Worm (Caenorhabditis elegans) whole organism, L1 larva: Measurements from ENCODE around the gene plp-2.
A peak's percentile ranks its signal among the peaks of the same experiment; 100 is the strongest.

Source experiments
- C16A3.4 ChIP-seq: fragments of 150-350 bp; optimal IDR thresholded peaks from 2 replicates; lab custom pipeline; 2014; ENCODE audit warnings: missing biosample characterization, missing genetic modification characterization
- C34B4.2 ChIP-seq: sonication (generic microtip); optimal IDR thresholded peaks from 2 replicates; lab custom pipeline; 2017; ENCODE audit warnings: mild to moderate bottlenecking, missing genetic modification characterization, missing compliant biosample characterization
- F16B12.6 ChIP-seq: fragments of 150-350 bp; optimal IDR thresholded peaks from 2 replicates; lab custom pipeline; 2014; ENCODE audit warnings: missing biosample characterization, missing genetic modification characterization
- aha-1 ChIP-seq: fragments of 150-350 bp; optimal IDR thresholded peaks from 2 replicates; lab custom pipeline; 2014; ENCODE audit warnings: missing biosample characterization, missing genetic modification characterization
- aly-2 ChIP-seq: fragments of 150-350 bp; optimal IDR thresholded peaks from 2 replicates; lab custom pipeline; 2014; ENCODE audit warnings: missing biosample characterization, missing genetic modification characterization
- blmp-1 ChIP-seq: fragments of 150-350 bp; optimal IDR thresholded peaks from 2 replicates; lab custom pipeline; 2014; ENCODE audit warnings: missing biosample characterization, missing genetic modification characterization
- ceh-82 ChIP-seq, 3 experiments: fragments of 150-350 bp in 1 of 3; sonication (generic microtip) in 2 of 3; optimal IDR thresholded peaks; 2 replicates each; lab custom pipeline; 2014 to 2017; ENCODE audit warnings: missing biosample characterization in 3 of 3, missing genetic modification characterization in 3 of 3
- ceh-88 ChIP-seq: fragments of 200-800 bp; sonication (Bioruptor generic); IDR thresholded peaks from 2 replicates; pipeline ENCODE4 v1.3.6; 2022; ENCODE audit warnings: missing genetic modification characterization, missing compliant biosample characterization
- ceh-90 ChIP-seq: sonication (generic microtip); optimal IDR thresholded peaks from 2 replicates; lab custom pipeline; 2016; ENCODE audit warnings: missing genetic modification characterization, missing compliant biosample characterization
- dsc-1 ChIP-seq: sonication (generic microtip); optimal IDR thresholded peaks from 2 replicates; lab custom pipeline; 2016; ENCODE audit warnings: mild to moderate bottlenecking, missing genetic modification characterization, missing compliant biosample characterization
- efl-1 ChIP-seq, 4 experiments: fragments of 150-350 bp; optimal IDR thresholded peaks in 3 of 4; peaks in 1 of 4; 1 replicate in 1 of 4; 2 replicates in 3 of 4; lab custom pipeline; 2014; ENCODE audit warnings: missing biosample characterization in 2 of 4, missing genetic modification characterization in 2 of 4, missing genetic modification reagents in 2 of 4
- efl-3 ChIP-seq: fragments of 200-800 bp; sonication (Bioruptor generic); optimal IDR thresholded peaks from 2 replicates; lab custom pipeline; 2018; ENCODE audit warnings: mild to moderate bottlenecking, missing genetic modification characterization, missing compliant biosample characterization
- elt-2 ChIP-seq: sonication (generic microtip); optimal IDR thresholded peaks from 2 replicates; lab custom pipeline; 2016; ENCODE audit warnings: missing genetic modification characterization, mild to moderate bottlenecking, inconsistent platforms, missing compliant biosample characterization, missing genetic modification reagents
- elt-3 ChIP-seq, 6 experiments: fragments of 150-350 bp in 1 of 6; sonication (generic microtip); optimal IDR thresholded peaks; 2 replicates each; lab custom pipeline; 2017 to 2018; ENCODE audit warnings: missing biosample characterization in 6 of 6, missing genetic modification characterization in 6 of 6, inconsistent platforms in 1 of 6
- fkh-10 ChIP-seq: sonication (generic microtip); optimal IDR thresholded peaks from 2 replicates; lab custom pipeline; 2017; ENCODE audit warnings: missing biosample characterization, missing genetic modification reagents, missing genetic modification characterization
- fkh-4 ChIP-seq: sonication (generic microtip); optimal IDR thresholded peaks from 2 replicates; lab custom pipeline; 2016; ENCODE audit warnings: missing compliant biosample characterization, missing genetic modification characterization, borderline replicate concordance
- fos-1 ChIP-seq: fragments of 150-350 bp; optimal IDR thresholded peaks from 2 replicates; lab custom pipeline; 2014; ENCODE audit warnings: missing biosample characterization, missing genetic modification characterization
- hlh-17 ChIP-seq: fragments of 200-800 bp; sonication (Bioruptor generic); optimal IDR thresholded peaks from 2 replicates; lab custom pipeline; 2018; ENCODE audit warnings: missing genetic modification characterization, mild to moderate bottlenecking, missing compliant biosample characterization, moderate library complexity, borderline replicate concordance
- hpl-2 ChIP-seq: fragments of 150-350 bp; optimal IDR thresholded peaks from 2 replicates; lab custom pipeline; 2014; ENCODE audit warnings: missing biosample characterization, missing genetic modification reagents, missing genetic modification characterization
- irx-1 ChIP-seq: sonication (generic microtip); optimal IDR thresholded peaks from 2 replicates; lab custom pipeline; 2016; ENCODE audit warnings: missing genetic modification characterization, missing compliant biosample characterization
- isw-1 ChIP-seq: fragments of 200-800 bp; sonication (Bioruptor generic); IDR thresholded peaks from 2 replicates; pipeline ENCODE4 v1.3.6; 2022; ENCODE audit warnings: missing genetic modification characterization, missing compliant biosample characterization
- jun-1 ChIP-seq: fragments of 150-350 bp; optimal IDR thresholded peaks from 2 replicates; lab custom pipeline; 2014; ENCODE audit warnings: missing biosample characterization, missing genetic modification reagents, missing genetic modification characterization
- lin-13 ChIP-seq: fragments of 150-350 bp; optimal IDR thresholded peaks from 2 replicates; lab custom pipeline; 2014; ENCODE audit warnings: missing biosample characterization, missing genetic modification reagents, missing genetic modification characterization
- lin-14 ChIP-seq: fragments of 200-800 bp; sonication (Bioruptor generic); optimal IDR thresholded peaks from 2 replicates; lab custom pipeline; 2018; ENCODE audit warnings: mild to moderate bottlenecking, missing genetic modification characterization, moderate library complexity, missing compliant biosample characterization
- lin-39 ChIP-seq: fragments of 150-350 bp; optimal IDR thresholded peaks from 2 replicates; lab custom pipeline; 2014; ENCODE audit warnings: missing biosample characterization, missing genetic modification reagents, missing genetic modification characterization
- lsy-2 ChIP-seq, 2 experiments: fragments of 150-350 bp; optimal IDR thresholded peaks; 2 replicates each; lab custom pipeline; 2014; ENCODE audit warnings: missing biosample characterization in 2 of 2, missing genetic modification characterization in 2 of 2
- mab-9 ChIP-seq: fragments of 200-800 bp; sonication (Bioruptor generic); IDR thresholded peaks from 2 replicates; pipeline ENCODE4 v1.3.6; 2022; ENCODE audit warnings: missing genetic modification reagents, missing genetic modification characterization, missing compliant biosample characterization
- mdl-1 ChIP-seq, 2 experiments: fragments of 150-350 bp; optimal IDR thresholded peaks; 2 replicates each; lab custom pipeline; 2014 to 2017; ENCODE audit warnings: missing biosample characterization in 2 of 2, missing genetic modification characterization in 2 of 2, inconsistent platforms in 1 of 2
- mef-2 ChIP-seq: fragments of 150-350 bp; optimal IDR thresholded peaks from 2 replicates; lab custom pipeline; 2014; ENCODE audit warnings: missing biosample characterization, missing genetic modification characterization
- nhr-11 ChIP-seq: fragments of 150-350 bp; optimal IDR thresholded peaks from 2 replicates; lab custom pipeline; 2014; ENCODE audit warnings: missing biosample characterization, missing genetic modification characterization
- nhr-71 ChIP-seq: sonication (generic microtip); optimal IDR thresholded peaks from 2 replicates; lab custom pipeline; 2016; ENCODE audit warnings: mild to moderate bottlenecking, missing genetic modification characterization, moderate library complexity, missing compliant biosample characterization
- nhr-85 ChIP-seq: sonication (generic microtip); peaks from one replicate; lab custom pipeline; 2016; ENCODE audit warnings: missing genetic modification characterization, inconsistent platforms, missing compliant biosample characterization
- nhr-90 ChIP-seq: sonication (generic microtip); optimal IDR thresholded peaks from 2 replicates; lab custom pipeline; 2016; ENCODE audit warnings: mild to moderate bottlenecking, missing genetic modification characterization, missing compliant biosample characterization; ENCODE audit not compliant: poor library complexity
- pag-3 ChIP-seq: sonication (generic microtip); optimal IDR thresholded peaks from 2 replicates; lab custom pipeline; 2017; ENCODE audit warnings: missing genetic modification characterization, mild to moderate bottlenecking, missing compliant biosample characterization, antibody characterized with exemption, borderline replicate concordance; ENCODE audit not compliant: insufficient read depth
- pax-3 ChIP-seq: fragments of 200-800 bp; sonication (Bioruptor generic); optimal IDR thresholded peaks from 2 replicates; lab custom pipeline; 2018; ENCODE audit warnings: mild to moderate bottlenecking, missing genetic modification characterization, moderate library complexity, missing compliant biosample characterization
- pqm-1 ChIP-seq: sonication (generic microtip); optimal IDR thresholded peaks from 3 replicates; lab custom pipeline; 2017; ENCODE audit warnings: missing biosample characterization, missing genetic modification characterization
- rnt-1 ChIP-seq: sonication (generic microtip); optimal IDR thresholded peaks from 2 replicates; lab custom pipeline; 2016; ENCODE audit warnings: mild to moderate bottlenecking, missing genetic modification characterization, moderate library complexity, missing compliant biosample characterization
- skn-1 ChIP-seq: fragments of 150-350 bp; optimal IDR thresholded peaks from 2 replicates; lab custom pipeline; 2014; ENCODE audit warnings: missing biosample characterization, missing genetic modification characterization
- snpc-4 ChIP-seq: fragments of 150-350 bp; optimal IDR thresholded peaks from 2 replicates; lab custom pipeline; 2014; ENCODE audit warnings: missing biosample characterization, missing genetic modification characterization
- sptf-1 ChIP-seq: fragments of 150-350 bp; optimal IDR thresholded peaks from 2 replicates; lab custom pipeline; 2014; ENCODE audit warnings: missing biosample characterization, missing genetic modification characterization
- swsn-7 ChIP-seq: sonication (generic microtip); optimal IDR thresholded peaks from 2 replicates; lab custom pipeline; 2016; ENCODE audit warnings: missing genetic modification characterization, missing compliant biosample characterization
- tbx-2 ChIP-seq: sonication (generic microtip); optimal IDR thresholded peaks from 2 replicates; lab custom pipeline; 2016; ENCODE audit warnings: missing genetic modification characterization, missing compliant biosample characterization
- unc-130 ChIP-seq: fragments of 150-350 bp; optimal IDR thresholded peaks from 2 replicates; lab custom pipeline; 2017; ENCODE audit warnings: missing biosample characterization, missing genetic modification characterization, inconsistent platforms
- unc-62 ChIP-seq: fragments of 150-350 bp; optimal IDR thresholded peaks from 2 replicates; lab custom pipeline; 2014; ENCODE audit warnings: missing biosample characterization, missing genetic modification reagents, missing genetic modification characterization
- unc-86 ChIP-seq: sonication (generic microtip); optimal IDR thresholded peaks from 2 replicates; lab custom pipeline; 2016; ENCODE audit warnings: missing genetic modification characterization, missing compliant biosample characterization
- unc-98 ChIP-seq: fragments of 200-800 bp; sonication (Bioruptor generic); IDR thresholded peaks from 2 replicates; pipeline ENCODE4 v1.3.6; 2022; ENCODE audit warnings: missing genetic modification characterization, missing compliant biosample characterization
- xbp-1 ChIP-seq: sonication (generic microtip); optimal IDR thresholded peaks from 2 replicates; lab custom pipeline; 2016; ENCODE audit warnings: missing genetic modification characterization, missing compliant biosample characterization
- zag-1 ChIP-seq: fragments of 150-350 bp; optimal IDR thresholded peaks from 2 replicates; lab custom pipeline; 2014; ENCODE audit warnings: missing biosample characterization, missing genetic modification characterization
- ztf-11 ChIP-seq, 2 experiments: sonication (generic microtip); optimal IDR thresholded peaks; 2 replicates each; lab custom pipeline; 2016 to 2017; ENCODE audit warnings: missing genetic modification characterization in 2 of 2, missing biosample characterization in 1 of 2, missing compliant biosample characterization in 1 of 2

Gene plp-2

DNA sequence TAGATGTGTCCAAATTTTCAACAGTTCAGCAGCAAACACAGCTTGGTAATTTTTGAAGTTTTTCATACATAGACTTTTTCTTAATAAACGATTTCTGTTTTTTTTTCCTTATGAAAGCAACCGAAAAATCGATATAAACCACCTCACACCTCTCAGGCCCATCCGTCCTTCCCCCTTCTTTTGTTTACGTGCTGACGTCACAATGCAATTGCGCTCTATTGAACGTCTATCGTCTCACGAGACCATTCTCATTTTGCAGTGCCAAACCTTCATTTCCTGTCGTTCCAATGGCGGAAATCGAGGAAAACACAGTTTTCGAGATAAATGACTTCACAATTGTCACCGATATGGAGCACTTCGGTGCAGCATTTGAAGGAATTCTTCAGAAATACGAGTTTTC is 670 bp upstream of the plp-2 start, which contains the start of gene rbg-1 (continued):
- TF ChIP-seq C16A3.4 (tag; lab: Kevin White, UChicago) (peak; percentile 79), isw-1 (peak; percentile 40; the same call in 1 of the 2 replicates), efl-1 (optimal IDR thresholded peaks at IDR 0.05; lab: Kevin White, UChicago) (peak; percentile 47 to 58), efl-1 (GFP tag; optimal IDR thresholded peaks at IDR 0.05 in 1 of 2; lab: Kevin White, UChicago) (peak; percentile 22 to 95), lin-13 (GFP tag; lab: Kevin White, UChicago) (peak; percentile 68), rnt-1 (tag; lab: Kevin White, UChicago) (peak; percentile 78), nhr-85 (peak; percentile 89), fkh-10 (GFP tag; lab: Kevin White, UChicago) (peak; percentile 13), lsy-2 (tag; optimal IDR thresholded peaks at IDR 0.05; lab: Kevin White, UChicago) (peak; percentile 60 to 68), F16B12.6 (no peak), nhr-11 (tag; lab: Kevin White, UChicago) (no peak), pag-3 (tag; lab: Kevin White, UChicago) (no peak), fos-1 (tag; lab: Kevin White, UChicago) (peak; percentile 8), tbx-2 (peak; percentile 61), nhr-71 (tag; lab: Kevin White, UChicago) (peak; percentile 84), dsc-1 (tag; lab: Kevin White, UChicago) (peak; percentile 14), ceh-82 (tag; optimal IDR thresholded peaks at IDR 0.05; lab: Kevin White, UChicago) (peak in 2 of 3 experiments; percentile 39 to 77), unc-130 (peak; percentile 82), unc-86 (tag; lab: Kevin White, UChicago) (peak; percentile 53), mdl-1 (tag; optimal IDR thresholded peaks at IDR 0.05; lab: Kevin White, UChicago) (peak in 1 of 2 experiments; percentile 80), nhr-90 (tag; lab: Kevin White, UChicago) (peak; percentile 49), jun-1 (peak; percentile 20), pax-3 (tag; lab: Kevin White, UChicago) (no peak), xbp-1 (tag; lab: Kevin White, UChicago) (peak; percentile 84), mab-9 (GFP tag; lab: Robert Waterston, UW) (no peak), skn-1 (tag; lab: Kevin White, UChicago) (peak; percentile 54), swsn-7 (peak; percentile 70), blmp-1 (peak; percentile 73), snpc-4 (tag; lab: Kevin White, UChicago) (peak; percentile 64), ceh-88 (GFP tag; lab: Robert Waterston, UW) (no peak), lin-14 (GFP tag; lab: Kevin White, UChicago) (peak; percentile 91), fkh-4 (no peak), elt-2 (tag; lab: Kevin White, UChicago) (peak; percentile 1), hpl-2 (GFP tag; lab: Kevin White, UChicago) (peak; percentile 11), efl-3 (GFP tag; lab: Kevin White, UChicago) (no peak)

DNA sequence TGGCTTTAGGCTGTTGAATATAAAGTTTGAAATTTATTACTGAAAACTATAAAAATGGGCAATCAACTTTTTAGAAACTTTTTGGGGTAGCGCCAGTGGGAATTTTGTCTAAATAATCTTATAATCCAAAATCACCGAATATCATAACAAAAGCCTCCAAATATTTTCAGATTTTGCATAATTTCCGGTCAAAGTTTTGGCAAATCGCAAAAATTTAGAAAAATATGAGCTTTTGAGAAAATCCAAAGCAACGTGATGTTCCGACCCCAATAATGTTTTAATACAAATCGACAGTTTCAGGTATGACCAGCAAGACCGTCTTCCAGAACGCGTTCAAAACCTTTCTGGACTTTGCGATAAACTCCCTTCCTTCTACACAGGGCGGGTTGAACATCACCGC is 3.2 kb downstream of the plp-2 start, which contains the start of gene emre-1:
Gene emre-1 (plus strand): TSS at position 301 of the 400 bp plus-strand sequence.
- TF ChIP-seq sptf-1, result no peak
- no peak for TF ChIP-seq hlh-17 (GFP tag; lab: Kevin White, UChicago)
- TF ChIP-seq irx-1 (tag; lab: Kevin White, UChicago), result no peak
- TF ChIP-seq nhr-71 (tag; lab: Kevin White, UChicago), result no peak
- TF ChIP-seq pax-3 (tag; lab: Kevin White, UChicago), result no peak
- no peak for TF ChIP-seq blmp-1
- TF ChIP-seq rnt-1 (tag; lab: Kevin White, UChicago), result no peak
- no peak for TF ChIP-seq C34B4.2 (tag; lab: Kevin White, UChicago)
- TF ChIP-seq lin-39, result no peak
- no peak for TF ChIP-seq jun-1

DNA sequence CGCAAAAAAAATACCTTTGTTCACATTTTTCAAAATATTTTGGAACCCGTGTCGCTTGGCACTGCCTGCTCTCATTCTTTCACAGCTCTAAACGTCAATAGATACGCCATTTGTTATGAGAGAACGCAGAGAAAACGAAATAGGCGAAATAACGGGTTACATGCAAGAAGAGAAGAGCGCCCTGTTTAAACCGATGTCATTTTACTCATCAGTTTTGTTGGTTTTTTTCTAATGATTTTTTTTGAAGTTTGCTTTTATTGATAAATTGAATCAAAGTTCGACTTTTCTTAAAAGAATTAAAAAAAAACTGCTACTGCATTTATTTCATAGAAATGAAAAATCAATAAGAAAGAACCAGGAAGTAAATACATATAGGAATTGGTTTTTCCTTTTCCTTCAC is 3.8 kb downstream of the plp-2 start:
- TF ChIP-seq aha-1 (tag; lab: Kevin White, UChicago) (no peak), ceh-88 (GFP tag; lab: Robert Waterston, UW) (no peak), zag-1 (no peak), unc-62 (GFP tag; lab: Kevin White, UChicago) (no peak), unc-98 (GFP tag; lab: Robert Waterston, UW) (no peak), unc-130 (no peak), isw-1 (no peak), elt-3 (tag; optimal IDR thresholded peaks at IDR 0.05; lab: Kevin White, UChicago) (no peak), pqm-1 (tag; lab: Kevin White, UChicago) (no peak), aly-2 (tag; lab: Kevin White, UChicago) (no peak), ztf-11 (tag; optimal IDR thresholded peaks at IDR 0.05; lab: Kevin White, UChicago) (no peak), mef-2 (tag; lab: Kevin White, UChicago) (no peak), tbx-2 (peak; percentile 19), pax-3 (tag; lab: Kevin White, UChicago) (no peak), lin-14 (GFP tag; lab: Kevin White, UChicago) (peak; percentile 53), ceh-90 (tag; lab: Kevin White, UChicago) (no peak), hpl-2 (GFP tag; lab: Kevin White, UChicago) (no peak)
